Fruit fly (Drosophila melanogaster) whole organism, pupa: Measurements from ENCODE around the gene Ire1.

ENCODE experiments used
- CG10348 ChIP-seq: fragments of 200-800 bp; sonication (Bioruptor generic); IDR thresholded peaks from 2 replicates; pipeline ENCODE4 v1.3.6; 2022; ENCODE audit warnings: missing biosample characterization, missing genetic modification characterization
- CG17806 ChIP-seq: fragments of 200-800 bp; sonication (Bioruptor generic); optimal IDR thresholded peaks from 2 replicates; lab custom pipeline; 2018; ENCODE audit warnings: missing biosample characterization, mild to moderate bottlenecking, missing genetic modification characterization, moderate library complexity
- CG32121 ChIP-seq: fragments of 200-800 bp; sonication (Bioruptor generic); IDR thresholded peaks from 2 replicates; pipeline ENCODE4 v1.3.6; 2022; ENCODE audit warnings: missing biosample characterization, missing genetic modification characterization
- CG34367 ChIP-seq: fragments of 200-800 bp; sonication (Bioruptor generic); optimal IDR thresholded peaks from 2 replicates; lab custom pipeline; 2018; ENCODE audit warnings: missing biosample characterization, mild to moderate bottlenecking, missing genetic modification characterization
- CG4496 ChIP-seq: fragments of 200-800 bp; sonication (Bioruptor generic); IDR thresholded peaks from 3 replicates; pipeline ENCODE4 v1.3.6; 2022; ENCODE audit warnings: missing biosample characterization, missing genetic modification characterization
- CG9948 ChIP-seq: fragments of 200-800 bp; sonication (Bioruptor generic); optimal IDR thresholded peaks from 2 replicates; lab custom pipeline; 2018; ENCODE audit warnings: missing biosample characterization, mild to moderate bottlenecking, missing genetic modification characterization, moderate library complexity
- Pif1A ChIP-seq: fragments of 200-800 bp; sonication (Bioruptor generic); optimal IDR thresholded peaks from 3 replicates; lab custom pipeline; 2016; ENCODE audit warnings: missing biosample characterization, missing genetic modification characterization
- gl ChIP-seq: fragments of 200-800 bp; sonication (Bioruptor generic); optimal IDR thresholded peaks from 2 replicates; lab custom pipeline; 2018; ENCODE audit warnings: missing biosample characterization, mild to moderate bottlenecking, missing genetic modification characterization
- rn ChIP-seq: fragments of 200-800 bp; sonication (Bioruptor generic); IDR thresholded peaks from 2 replicates; pipeline ENCODE4 v1.3.6; 2022; ENCODE audit warnings: missing biosample characterization, missing genetic modification characterization

- TF ChIP-seq CG34367 (tag; lab: Kevin White, UChicago) = no peak
- TF ChIP-seq CG9948 (tag; lab: Kevin White, UChicago) = no peak
- TF ChIP-seq CG4496 (GFP tag; lab: Robert Waterston, UW) = 0 out of 3 replicates have a peak, but pooled peaks have one; percentile 16
- no peak for TF ChIP-seq CG17806 (tag; lab: Kevin White, UChicago)
- TF ChIP-seq rn = no peak
- TF ChIP-seq Pif1A (GFP tag; lab: Kevin White, UChicago) = no peak
- no peak for TF ChIP-seq gl (tag; lab: Kevin White, UChicago)
- TF ChIP-seq CG32121 (GFP tag; lab: Robert Waterston, UW) = no peak
- TF ChIP-seq CG10348 = no peak
Observed at dm6 chr3R:19820994-19821393, 40.1 kb downstream of the Ire1 start.
